Fruit fly (Drosophila melanogaster): Measurements from ENCODE around the gene CG45101.
A peak's percentile ranks its signal among the peaks of the same experiment; 100 is the strongest.

CG45101 gene

dm6 chr3L:11093046-11093520 is 28.3 kb downstream of the CG45101 start, which contains the start of gene JIL-1 (continued):
- TF ChIP-seq Opbp (GFP tag; IDR thresholded peaks at IDR 0.05; ENCODE audit: partially characterized antibody) (peak; percentile 93), gfzf (GFP tag; optimal IDR thresholded peaks at IDR 0.05) (no peak), gro (GFP tag; optimal IDR thresholded peaks at IDR 0.05) (peak; percentile 48), CG6254 (GFP tag; optimal IDR thresholded peaks at IDR 0.05) (no peak), PHDP (tag; optimal IDR thresholded peaks at IDR 0.05) (peak; percentile 43), Ravus (GFP tag; IDR thresholded peaks at IDR 0.05) (no peak), Asciz (GFP tag; optimal IDR thresholded peaks at IDR 0.05) (peak; percentile 33), CG11723 (GFP tag; optimal IDR thresholded peaks at IDR 0.05) (peak; percentile 50), pfk (GFP tag; optimal IDR thresholded peaks at IDR 0.05) (no peak)

dm6 chr3L:11094279-11094678 is 29.5 kb downstream of the CG45101 start:
- TF ChIP-seq bigmax (GFP tag; optimal IDR thresholded peaks at IDR 0.05) (no peak), sens (GFP tag) (peak; percentile 57), CG32772 (GFP tag; IDR thresholded peaks at IDR 0.05) (no peak), tap (tag; optimal IDR thresholded peaks at IDR 0.05) (no peak)

dm6 chr3L:11096195-11096908 is 31.6 kb downstream of the CG45101 start, which contains the start of the genes CG46439, Iyd and CG33947:
TSS of gene CG46439 (minus strand) at chr3L:11096245.
TSS of gene Iyd (minus strand) at chr3L:11096245.
TSS of gene CG33947 (plus strand) at chr3L:11096496.
- no peak for TF ChIP-seq croc (GFP tag; conservative IDR thresholded peaks at IDR 0.05)
- peak; percentile 44; the same call in 1 of the 2 replicates for TF ChIP-seq hbn (GFP tag; IDR thresholded peaks at IDR 0.05; ENCODE audit: partially characterized antibody)
- no peak for TF ChIP-seq HHEX (GFP tag; optimal IDR thresholded peaks at IDR 0.05)
- peak; percentile 13 for TF ChIP-seq Nf-YC (tag; optimal IDR thresholded peaks at IDR 0.05)
- peak; percentile 39 for TF ChIP-seq kni (GFP tag; optimal IDR thresholded peaks at IDR 0.05)
- TF ChIP-seq HmgZ (tag; optimal IDR thresholded peaks at IDR 0.05): peak; percentile 13
- TF ChIP-seq CG32767 (GFP tag; IDR thresholded peaks at IDR 0.05): no peak
- no peak for TF ChIP-seq CG6683 (GFP tag; optimal IDR thresholded peaks at IDR 0.05)
- peak; percentile 41 for TF ChIP-seq CG34376 (GFP tag; optimal IDR thresholded peaks at IDR 0.05)
- 0 out of 3 replicates have a peak, but pooled peaks have one; percentile 41 for TF ChIP-seq gce (GFP tag; IDR thresholded peaks at IDR 0.05)
- TF ChIP-seq CG6689 (GFP tag; IDR thresholded peaks at IDR 0.05): peak; percentile 24; the same call in 1 of the 2 replicates
- TF ChIP-seq Kr (GFP tag; optimal IDR thresholded peaks at IDR 0.05): no peak
- TF ChIP-seq CG15514 (GFP tag; optimal IDR thresholded peaks at IDR 0.05): peak; percentile 71
- TF ChIP-seq CG16813 (GFP tag; IDR thresholded peaks at IDR 0.05; ENCODE audit: partially characterized antibody): 0 out of 3 replicates have a peak, but pooled peaks have one; percentile 16
- peak; percentile 40; the same call in 1 of the 3 replicates for TF ChIP-seq so (GFP tag; IDR thresholded peaks at IDR 0.05)
- peak; percentile 45 for TF ChIP-seq E2f2 (GFP tag; IDR thresholded peaks at IDR 0.05)
- peak; percentile 50 for TF ChIP-seq CG13287 (GFP tag; IDR thresholded peaks at IDR 0.05; ENCODE audit: partially characterized antibody)
- peak; percentile 59 for TF ChIP-seq nau (GFP tag; optimal IDR thresholded peaks at IDR 0.05)
- no peak for TF ChIP-seq CG15011 (GFP tag; optimal IDR thresholded peaks at IDR 0.05)
- no peak for TF ChIP-seq Dref (GFP tag; IDR thresholded peaks at IDR 0.05)
- TF ChIP-seq CG1792 (GFP tag; optimal IDR thresholded peaks at IDR 0.05): no peak
- TF ChIP-seq CG18011 (GFP tag; optimal IDR thresholded peaks at IDR 0.05): no peak
- peak; percentile 9 for TF ChIP-seq Asciz (GFP tag; optimal IDR thresholded peaks at IDR 0.05)
- TF ChIP-seq CG11504 (tag; optimal IDR thresholded peaks at IDR 0.05): peak; percentile 18
- peak; percentile 26 for TF ChIP-seq NC2β (GFP tag; optimal IDR thresholded peaks at IDR 0.05)
- TF ChIP-seq Optix (GFP tag; IDR thresholded peaks at IDR 0.05): 0 out of 3 replicates have a peak, but pooled peaks have one; percentile 6
- no peak for TF ChIP-seq Sin3A (optimal IDR thresholded peaks at IDR 0.05)
- TF ChIP-seq aop (GFP tag; IDR thresholded peaks at IDR 0.05): no peak
- peak; percentile 5 for TF ChIP-seq CG2712 (tag; optimal IDR thresholded peaks at IDR 0.05)
- peak; percentile 14 for TF ChIP-seq CG17359 (tag; optimal IDR thresholded peaks at IDR 0.05)
- TF ChIP-seq CG17568 (GFP tag; optimal IDR thresholded peaks at IDR 0.05): peak; percentile 25
- no peak for TF ChIP-seq CG7963 (GFP tag; IDR thresholded peaks at IDR 0.05; ENCODE audit: partially characterized antibody)
- peak; percentile 8 for TF ChIP-seq CG4617 (GFP tag; optimal IDR thresholded peaks at IDR 0.05; ENCODE audit: borderline replicate concordance)

Measured in whole organism, embryonic.